Fruit fly (Drosophila melanogaster): ENCODE data around the gene CG31643.
A peak's percentile ranks its signal among the peaks of the same experiment; 100 is the strongest.

CG31643 gene

dm6 chr2L:6078757-6079351, 40.9 kb downstream of the CG31643 start:
- TF ChIP-seq Snoo (tag; optimal IDR thresholded peaks at IDR 0.05) (peak; percentile 56), CG10348 (GFP tag; IDR thresholded peaks at IDR 0.05) (no peak), CG17806 (tag; optimal IDR thresholded peaks at IDR 0.05) (no peak), CG8301 (tag; optimal IDR thresholded peaks at IDR 0.05) (peak; percentile 5), CG13204 (GFP tag; optimal IDR thresholded peaks at IDR 0.05) (peak; percentile 72), EcR (GFP tag; optimal IDR thresholded peaks at IDR 0.05) (peak; percentile 100), gl (tag; optimal IDR thresholded peaks at IDR 0.05) (peak; percentile 1), CG4496 (GFP tag; IDR thresholded peaks at IDR 0.05) (peak; percentile 57), Ets98B (GFP tag; IDR thresholded peaks at IDR 0.05) (peak; percentile 47; the same call in 1 of the 2 replicates), CG12605 (GFP tag; IDR thresholded peaks at IDR 0.05) (no peak), fd96Ca (GFP tag; IDR thresholded peaks at IDR 0.05) (peak; percentile 29; the same call in 1 of the 3 replicates), CG32121 (GFP tag; IDR thresholded peaks at IDR 0.05) (peak; percentile 75), CG15710 (tag; optimal IDR thresholded peaks at IDR 0.05) (no peak)

DNA sequence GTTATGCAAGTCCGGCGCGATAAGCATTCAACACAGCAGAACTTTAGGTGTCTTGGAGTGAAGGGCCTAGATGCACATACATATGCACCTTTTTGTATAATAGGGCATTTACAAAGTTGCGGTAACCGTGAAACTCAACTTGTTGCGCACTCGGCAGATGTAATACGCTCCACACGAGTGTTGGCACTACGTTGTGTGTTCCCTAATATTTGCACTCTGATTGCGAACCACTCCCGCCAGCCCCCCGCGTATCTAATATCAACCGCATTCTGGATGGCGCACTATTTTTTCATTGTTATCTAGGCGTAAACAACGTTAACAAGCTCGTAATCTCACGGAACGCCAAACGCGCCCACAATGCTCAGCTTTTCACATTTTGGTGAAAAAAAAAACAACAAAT, 42.4 kb downstream of the CG31643 start:
- no peak for TF ChIP-seq CG9948 (tag; optimal IDR thresholded peaks at IDR 0.05)
- no peak for TF ChIP-seq CG12605 (GFP tag; IDR thresholded peaks at IDR 0.05)
- 0 out of 3 replicates have a peak, but pooled peaks have one; percentile 23 for TF ChIP-seq fd96Ca (GFP tag; IDR thresholded peaks at IDR 0.05)
- 0 out of 3 replicates have a peak, but pooled peaks have one; percentile 38 for TF ChIP-seq CG4496 (GFP tag; IDR thresholded peaks at IDR 0.05)

DNA sequence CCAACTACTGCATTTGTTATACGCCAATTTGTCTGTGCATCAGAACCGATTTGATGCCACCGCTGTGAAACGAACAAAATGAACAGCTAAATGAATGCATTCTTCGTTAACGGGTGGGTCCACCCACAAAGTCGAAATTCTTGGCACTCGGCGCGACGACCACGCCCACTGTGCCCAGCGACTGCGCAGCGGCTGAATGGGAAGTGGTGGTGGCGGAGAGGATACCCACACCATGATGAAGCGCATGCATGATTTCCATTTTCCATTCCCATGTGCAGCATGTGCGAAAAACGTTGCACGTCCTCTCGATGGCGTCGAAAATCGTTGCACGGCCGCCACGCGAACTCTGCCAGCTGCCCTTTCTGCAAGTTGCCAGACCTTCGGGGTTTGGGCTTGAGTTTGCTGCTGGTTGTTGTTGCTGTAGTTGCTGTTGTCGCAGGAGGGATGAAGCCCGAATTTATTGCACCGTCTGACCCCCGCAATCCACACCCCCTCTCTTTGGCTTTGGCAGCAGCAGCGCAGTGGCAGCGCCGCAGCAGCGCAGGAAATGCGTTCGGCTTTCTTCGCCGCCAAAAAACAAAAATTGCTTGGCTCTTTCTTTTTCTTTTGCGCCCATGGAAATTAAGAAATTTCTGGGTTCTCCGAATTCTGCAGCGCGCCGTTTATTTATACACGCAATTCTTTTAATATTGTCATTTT, 43.4 kb downstream of the CG31643 start:
- TF ChIP-seq Snoo (tag; optimal IDR thresholded peaks at IDR 0.05) (peak; percentile 30), fd96Ca (GFP tag; IDR thresholded peaks at IDR 0.05) (no peak), rn (GFP tag; IDR thresholded peaks at IDR 0.05) (no peak), CG12605 (GFP tag; IDR thresholded peaks at IDR 0.05) (no peak), CG15710 (tag; optimal IDR thresholded peaks at IDR 0.05) (no peak), EcR (GFP tag; optimal IDR thresholded peaks at IDR 0.05) (peak; percentile 60), CG4496 (GFP tag; IDR thresholded peaks at IDR 0.05) (peak; percentile 42; the same call in 1 of the 3 replicates), CG14655 (GFP tag; optimal IDR thresholded peaks at IDR 0.05) (no peak), Ets98B (GFP tag; IDR thresholded peaks at IDR 0.05) (no peak)

DNA sequence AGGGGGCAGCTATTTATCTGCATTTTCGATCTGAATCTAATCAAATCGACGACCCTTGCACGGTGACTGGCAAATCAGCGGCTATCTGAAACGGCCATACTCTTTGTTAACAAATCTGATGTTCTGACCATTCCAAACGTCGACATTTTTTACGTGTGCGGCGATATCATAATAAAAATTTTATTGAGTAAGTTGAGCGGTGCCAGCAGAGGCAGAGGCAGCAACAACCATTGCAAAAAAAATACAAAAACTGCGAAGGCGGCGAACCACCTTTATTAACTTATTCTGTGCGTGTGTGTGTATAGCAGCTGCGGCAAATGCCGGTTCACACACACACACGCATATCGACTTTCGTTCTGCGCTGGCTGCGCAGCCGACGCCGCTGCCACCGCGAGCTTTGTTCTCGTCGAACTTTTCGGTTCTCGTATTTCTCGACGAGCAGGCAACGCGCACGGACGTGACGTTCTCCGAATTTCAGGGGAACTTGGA, 44.3 kb downstream of the CG31643 start, which contains the start of gene Kr-h1:
Gene Kr-h1, plus strand, starts transcription at position 447 of the 489 bp plus-strand sequence.
- TF ChIP-seq CG17806 (tag; optimal IDR thresholded peaks at IDR 0.05) (no peak), Ets98B (GFP tag; IDR thresholded peaks at IDR 0.05) (no peak), CG8159 (tag; optimal IDR thresholded peaks at IDR 0.05) (no peak), CG10348 (GFP tag; IDR thresholded peaks at IDR 0.05) (no peak)

DNA sequence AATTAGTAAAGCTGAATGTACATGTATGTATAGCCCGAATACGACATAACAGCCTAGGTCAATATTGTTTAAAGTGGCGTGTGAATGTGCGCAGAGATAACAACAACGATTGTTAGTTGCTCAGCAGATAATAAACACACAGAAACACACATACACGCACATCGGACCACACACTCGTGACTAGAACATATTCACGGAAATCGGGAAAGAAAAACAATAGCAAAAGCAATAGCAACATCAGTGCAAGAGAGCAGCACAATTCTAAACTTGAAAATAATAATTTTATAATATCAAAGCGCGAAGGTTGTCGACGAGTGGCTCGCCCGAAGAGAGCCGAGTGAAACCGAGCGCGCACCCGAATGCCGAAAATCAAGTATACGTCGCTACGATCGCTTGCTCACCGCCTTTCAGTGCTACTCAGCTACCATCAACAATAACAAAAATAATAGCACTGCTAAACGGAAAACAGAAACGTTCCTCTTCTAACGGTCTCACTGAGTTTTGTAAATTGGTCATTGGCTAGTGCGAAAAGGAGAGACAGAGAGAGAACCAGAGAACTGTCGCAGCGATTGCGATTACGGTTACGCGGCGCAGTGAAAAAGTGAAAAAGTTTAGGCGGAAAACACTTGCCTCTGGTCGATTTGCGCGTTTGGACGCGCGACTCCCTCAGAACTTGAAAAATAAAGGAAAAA, 45.2 kb downstream of the CG31643 start:
- TF ChIP-seq CG15710 (tag; optimal IDR thresholded peaks at IDR 0.05) = no peak
- TF ChIP-seq CG13204 (GFP tag; optimal IDR thresholded peaks at IDR 0.05) = no peak
- no peak for TF ChIP-seq CG14655 (GFP tag; optimal IDR thresholded peaks at IDR 0.05)
- no peak for TF ChIP-seq D1 (tag; optimal IDR thresholded peaks at IDR 0.05)
- no peak for TF ChIP-seq rn (GFP tag; IDR thresholded peaks at IDR 0.05)
- no peak; the same call in 1 of the 2 replicates for TF ChIP-seq Ets98B (GFP tag; IDR thresholded peaks at IDR 0.05)
- no peak for TF ChIP-seq EcR (GFP tag; optimal IDR thresholded peaks at IDR 0.05)
- TF ChIP-seq Pif1A (GFP tag; optimal IDR thresholded peaks at IDR 0.05) = no peak
- TF ChIP-seq CG17806 (tag; optimal IDR thresholded peaks at IDR 0.05) = no peak
- no peak for TF ChIP-seq fd96Ca (GFP tag; IDR thresholded peaks at IDR 0.05)
- TF ChIP-seq CG8301 (tag; optimal IDR thresholded peaks at IDR 0.05) = no peak
- TF ChIP-seq CG34367 (tag; optimal IDR thresholded peaks at IDR 0.05) = no peak
- TF ChIP-seq gl (tag; optimal IDR thresholded peaks at IDR 0.05) = no peak

- TF ChIP-seq D1 (tag; optimal IDR thresholded peaks at IDR 0.05) (no peak), Ets98B (GFP tag; IDR thresholded peaks at IDR 0.05) (no peak), CG14655 (GFP tag; optimal IDR thresholded peaks at IDR 0.05) (no peak), Snoo (tag; optimal IDR thresholded peaks at IDR 0.05) (no peak), CG17806 (tag; optimal IDR thresholded peaks at IDR 0.05) (no peak), Pif1B (GFP tag; optimal IDR thresholded peaks at IDR 0.05) (no peak), CG13204 (GFP tag; optimal IDR thresholded peaks at IDR 0.05) (no peak), CG8301 (tag; optimal IDR thresholded peaks at IDR 0.05) (no peak), fd96Ca (GFP tag; IDR thresholded peaks at IDR 0.05) (no peak), CG10348 (GFP tag; IDR thresholded peaks at IDR 0.05) (no peak), EcR (GFP tag; optimal IDR thresholded peaks at IDR 0.05) (no peak), CG9948 (tag; optimal IDR thresholded peaks at IDR 0.05) (no peak), CG32121 (GFP tag; IDR thresholded peaks at IDR 0.05) (no peak), CG4496 (GFP tag; IDR thresholded peaks at IDR 0.05) (no peak), Pif1A (GFP tag; optimal IDR thresholded peaks at IDR 0.05) (no peak), CG15710 (tag; optimal IDR thresholded peaks at IDR 0.05) (no peak), CG34367 (tag; optimal IDR thresholded peaks at IDR 0.05) (no peak), CG8159 (tag; optimal IDR thresholded peaks at IDR 0.05) (no peak), rn (GFP tag; IDR thresholded peaks at IDR 0.05) (no peak)
These were observed 46.8 kb downstream of the CG31643 start for dm6 chr2L:6084694-6085093.
